Worm (Caenorhabditis elegans) whole organism, L2 larva: Measurements from ENCODE around the gene C09B8.4.

ENCODE experiments used
- F13H6.1 ChIP-seq: sonication (generic microtip); optimal IDR thresholded peaks from 2 replicates; lab custom pipeline; 2016; ENCODE audit warnings: missing genetic modification characterization, missing compliant biosample characterization
- Y55F3AM.14 ChIP-seq: fragments of 200-800 bp; sonication (Bioruptor generic); optimal IDR thresholded peaks from 2 replicates; lab custom pipeline; 2018; ENCODE audit warnings: mild to moderate bottlenecking, missing genetic modification characterization, missing compliant biosample characterization
- alr-1 ChIP-seq: fragments of 150-350 bp; optimal IDR thresholded peaks from 2 replicates; lab custom pipeline; 2014; ENCODE audit warnings: missing biosample characterization, missing genetic modification characterization
- aly-2 ChIP-seq: fragments of 150-350 bp; optimal IDR thresholded peaks from 2 replicates; lab custom pipeline; 2014; ENCODE audit warnings: missing biosample characterization, missing genetic modification characterization
- blmp-1 ChIP-seq: sonication (generic microtip); optimal IDR thresholded peaks from 2 replicates; lab custom pipeline; 2017; ENCODE audit warnings: missing genetic modification characterization, mild to moderate bottlenecking, missing compliant biosample characterization, antibody characterized with exemption, moderate library complexity; ENCODE audit not compliant: insufficient read depth
- ceh-16 ChIP-seq: fragments of 150-350 bp; optimal IDR thresholded peaks from 2 replicates; lab custom pipeline; 2014; ENCODE audit warnings: missing biosample characterization, missing genetic modification characterization
- ceh-82 ChIP-seq: fragments of 150-350 bp; optimal IDR thresholded peaks from 2 replicates; lab custom pipeline; 2014; ENCODE audit warnings: missing biosample characterization, missing genetic modification characterization
- crh-2 ChIP-seq: sonication (generic microtip); optimal IDR thresholded peaks from 2 replicates; lab custom pipeline; 2017; ENCODE audit warnings: missing biosample characterization, missing genetic modification characterization
- dmd-4 ChIP-seq: sonication (generic microtip); optimal IDR thresholded peaks from 2 replicates; lab custom pipeline; 2017; ENCODE audit warnings: missing biosample characterization, missing genetic modification characterization
- elt-1 ChIP-seq: fragments of 150-350 bp; optimal IDR thresholded peaks from 2 replicates; lab custom pipeline; 2014; ENCODE audit warnings: missing biosample characterization, missing genetic modification characterization
- fos-1 ChIP-seq: fragments of 150-350 bp; optimal IDR thresholded peaks from 2 replicates; lab custom pipeline; 2014; ENCODE audit warnings: missing biosample characterization, missing genetic modification characterization
- lin-11 ChIP-seq: fragments of 150-350 bp; sonication (generic microtip); optimal IDR thresholded peaks from 2 replicates; lab custom pipeline; 2014; ENCODE audit warnings: missing biosample characterization, missing genetic modification characterization, inconsistent platforms, mixed read lengths
- lin-13 ChIP-seq: fragments of 150-350 bp; optimal IDR thresholded peaks from 2 replicates; lab custom pipeline; 2014; ENCODE audit warnings: missing biosample characterization, missing genetic modification reagents, missing genetic modification characterization
- mbf-1 ChIP-seq: sonication (generic microtip); optimal IDR thresholded peaks from 2 replicates; lab custom pipeline; 2017; ENCODE audit warnings: missing biosample characterization, missing genetic modification characterization
- mdl-1 ChIP-seq, 2 experiments: fragments of 150-350 bp in 1 of 2; sonication (generic microtip) in 1 of 2; optimal IDR thresholded peaks; 2 replicates each; lab custom pipeline; 2017; ENCODE audit warnings: missing biosample characterization in 2 of 2, missing genetic modification characterization in 2 of 2
- nhr-11 ChIP-seq: fragments of 150-350 bp; optimal IDR thresholded peaks from 2 replicates; lab custom pipeline; 2014; ENCODE audit warnings: missing biosample characterization, missing genetic modification characterization
- nhr-12 ChIP-seq: fragments of 150-350 bp; optimal IDR thresholded peaks from 2 replicates; lab custom pipeline; 2014; ENCODE audit warnings: missing biosample characterization, missing genetic modification characterization
- nhr-129 ChIP-seq: fragments of 150-350 bp; optimal IDR thresholded peaks from 2 replicates; lab custom pipeline; 2014; ENCODE audit warnings: missing biosample characterization, missing genetic modification characterization
- nhr-21 ChIP-seq: fragments of 150-350 bp; optimal IDR thresholded peaks from 2 replicates; lab custom pipeline; 2014; ENCODE audit warnings: missing biosample characterization, missing genetic modification characterization
- nhr-23 ChIP-seq: fragments of 150-350 bp; optimal IDR thresholded peaks from 2 replicates; lab custom pipeline; 2014; ENCODE audit warnings: missing biosample characterization, missing genetic modification reagents, missing genetic modification characterization
- nhr-25 ChIP-seq: fragments of 150-350 bp; sonication (generic microtip); optimal IDR thresholded peaks from 3 replicates; lab custom pipeline; 2014; ENCODE audit warnings: missing biosample characterization, missing genetic modification characterization
- nhr-6 ChIP-seq: fragments of 150-350 bp; optimal IDR thresholded peaks from 2 replicates; lab custom pipeline; 2014; ENCODE audit warnings: missing biosample characterization, missing genetic modification characterization
- nhr-77 ChIP-seq: fragments of 150-350 bp; optimal IDR thresholded peaks from 2 replicates; lab custom pipeline; 2014; ENCODE audit warnings: missing biosample characterization, missing genetic modification characterization
- sem-4 ChIP-seq: fragments of 150-350 bp; optimal IDR thresholded peaks from 2 replicates; lab custom pipeline; 2014; ENCODE audit warnings: missing biosample characterization, missing genetic modification reagents, missing genetic modification characterization
- skn-1 ChIP-seq: sonication (generic microtip); optimal IDR thresholded peaks from 2 replicates; lab custom pipeline; 2017; ENCODE audit warnings: missing biosample characterization, missing genetic modification characterization
- sma-9 ChIP-seq, 2 experiments: fragments of 150-350 bp in 1 of 2; sonication (generic microtip) in 1 of 2; optimal IDR thresholded peaks; 2 replicates each; lab custom pipeline; 2014 to 2016; ENCODE audit warnings: missing genetic modification characterization in 2 of 2, mild to moderate bottlenecking in 1 of 2, missing biosample characterization in 1 of 2, missing compliant biosample characterization in 1 of 2, missing genetic modification reagents in 1 of 2, moderate library complexity in 1 of 2
- unc-55 ChIP-seq: fragments of 150-350 bp; sonication (generic microtip); optimal IDR thresholded peaks from 3 replicates; lab custom pipeline; 2014; ENCODE audit warnings: missing biosample characterization, missing genetic modification reagents, missing genetic modification characterization
- unc-62 ChIP-seq: fragments of 150-350 bp; optimal IDR thresholded peaks from 2 replicates; lab custom pipeline; 2014; ENCODE audit warnings: missing biosample characterization, missing genetic modification reagents, missing genetic modification characterization
- ztf-1 ChIP-seq: fragments of 200-800 bp; sonication (Bioruptor generic); conservative IDR thresholded peaks from 2 replicates; pipeline ENCODE4 v1.3.6; 2022; ENCODE audit warnings: missing genetic modification characterization, missing compliant biosample characterization
- ztf-11 ChIP-seq: sonication (generic microtip); optimal IDR thresholded peaks from 2 replicates; lab custom pipeline; 2017; ENCODE audit warnings: missing biosample characterization, missing genetic modification characterization
- ztf-4 ChIP-seq: fragments of 150-350 bp; optimal IDR thresholded peaks from 2 replicates; lab custom pipeline; 2014; ENCODE audit warnings: missing biosample characterization, missing genetic modification characterization

C09B8.4 gene

DNA sequence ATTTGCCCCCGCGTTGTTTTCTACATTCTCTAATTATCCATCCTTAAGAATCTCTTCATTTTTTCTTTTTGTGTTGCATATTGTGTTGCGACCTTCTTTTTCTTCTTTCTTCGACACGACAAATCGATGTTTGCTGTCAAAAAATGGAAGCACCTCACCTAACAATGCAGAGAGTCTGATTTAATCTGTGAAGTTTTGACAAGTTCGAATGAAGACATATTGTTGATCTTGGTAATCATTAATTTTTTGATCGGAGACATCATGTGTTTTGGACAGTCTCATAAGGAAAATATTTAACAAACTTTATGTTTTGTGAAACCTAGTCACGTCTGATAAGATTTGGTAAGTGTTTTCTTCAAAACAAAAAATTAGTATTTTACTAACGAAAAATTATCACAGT is 9.3 kb upstream of the C09B8.4 start:
- TF ChIP-seq nhr-25 (tag; lab: Kevin White, UChicago) (peak; percentile 5), nhr-129 (tag; lab: Kevin White, UChicago) (no peak), ceh-16 (tag; lab: Kevin White, UChicago) (peak; percentile 49)

- TF ChIP-seq nhr-77 (tag; lab: Kevin White, UChicago) (no peak), blmp-1 (tag; lab: Kevin White, UChicago) (peak; percentile 92)
Observed at ce11 chrX:6026732-6027528, 7.2 kb upstream of the C09B8.4 start.

DNA sequence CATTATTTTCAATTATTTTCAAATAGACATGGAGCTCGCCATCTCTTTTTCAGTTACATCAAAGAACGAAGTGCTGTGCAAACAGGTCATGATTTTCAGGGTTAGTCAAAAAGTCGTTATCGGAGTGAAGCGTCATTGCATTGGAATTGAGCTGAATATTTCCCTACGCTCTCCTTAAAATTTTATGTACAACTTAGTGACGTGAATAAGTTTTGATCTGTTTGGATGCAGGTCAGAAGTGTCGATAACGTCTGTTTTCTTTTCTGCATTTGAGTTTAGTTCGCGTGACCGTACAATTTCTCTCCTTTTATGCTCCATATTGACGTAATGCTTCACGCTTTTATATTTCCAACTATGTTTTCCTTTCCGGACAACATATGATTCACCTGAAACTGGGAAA is 5.2 kb upstream of the C09B8.4 start:
- TF ChIP-seq crh-2 (tag; lab: Kevin White, UChicago) (peak; percentile 52), skn-1 (tag; lab: Kevin White, UChicago) (no peak), sma-9 (GFP tag; optimal IDR thresholded peaks at IDR 0.05; lab: Kevin White, UChicago) (peak; percentile 60), sma-9 (tag; optimal IDR thresholded peaks at IDR 0.05; lab: Kevin White, UChicago) (no peak), fos-1 (tag; lab: Kevin White, UChicago) (peak; percentile 83), F13H6.1 (tag; lab: Kevin White, UChicago) (peak; percentile 10), elt-1 (tag; lab: Kevin White, UChicago) (no peak), nhr-129 (tag; lab: Kevin White, UChicago) (peak; percentile 14), Y55F3AM.14 (GFP tag; lab: Kevin White, UChicago) (no peak), nhr-23 (tag; lab: Kevin White, UChicago) (no peak), mdl-1 (tag; optimal IDR thresholded peaks at IDR 0.05; lab: Kevin White, UChicago) (no peak), ceh-82 (tag; lab: Kevin White, UChicago) (no peak), ztf-1 (no peak), unc-55 (no peak), lin-13 (GFP tag; lab: Kevin White, UChicago) (no peak), nhr-77 (tag; lab: Kevin White, UChicago) (no peak), nhr-6 (tag; lab: Kevin White, UChicago) (no peak), ztf-11 (tag; lab: Kevin White, UChicago) (no peak), mbf-1 (no peak)

DNA sequence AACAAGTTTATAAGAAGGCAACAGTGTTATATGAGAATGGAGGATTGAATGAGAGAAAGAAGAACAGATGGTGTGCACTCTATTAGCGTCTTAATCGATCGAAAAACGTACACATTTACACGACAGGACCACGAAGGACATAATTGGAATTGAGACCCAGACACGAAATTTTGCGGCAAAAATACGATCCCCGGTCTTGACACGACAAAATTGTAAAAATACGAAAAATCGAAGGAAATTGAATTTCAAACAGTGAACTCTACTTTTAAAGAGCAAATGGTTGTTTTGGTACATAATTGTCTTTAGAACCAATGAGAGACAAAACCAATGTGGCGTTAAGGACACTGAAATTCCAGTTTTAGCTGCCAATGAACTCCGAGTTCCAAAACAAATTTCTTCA is 2.7 kb upstream of the C09B8.4 start, which contains the start of gene lelo-3:
Gene lelo-3, minus strand, starts transcription at position 101 of the 400 bp plus-strand sequence.
- TF ChIP-seq aly-2 (tag; lab: Kevin White, UChicago) (no peak), dmd-4 (tag; lab: Kevin White, UChicago) (no peak), sem-4 (tag; lab: Kevin White, UChicago) (no peak), fos-1 (tag; lab: Kevin White, UChicago) (no peak), unc-62 (no peak), alr-1 (tag; lab: Kevin White, UChicago) (no peak), nhr-11 (tag; lab: Kevin White, UChicago) (no peak), sma-9 (GFP tag; optimal IDR thresholded peaks at IDR 0.05; lab: Kevin White, UChicago) (no peak), sma-9 (tag; optimal IDR thresholded peaks at IDR 0.05; lab: Kevin White, UChicago) (no peak), unc-55 (no peak)
- TF ChIP-seq, all 48 proteins: peak for 0

- TF ChIP-seq dmd-4 (tag; lab: Kevin White, UChicago) (no peak), ztf-11 (tag; lab: Kevin White, UChicago) (no peak), elt-1 (tag; lab: Kevin White, UChicago) (no peak), ztf-4 (no peak), F13H6.1 (tag; lab: Kevin White, UChicago) (no peak), sem-4 (tag; lab: Kevin White, UChicago) (no peak), unc-62 (no peak), nhr-23 (tag; lab: Kevin White, UChicago) (no peak), nhr-11 (tag; lab: Kevin White, UChicago) (no peak), mbf-1 (no peak), aly-2 (tag; lab: Kevin White, UChicago) (no peak), nhr-21 (tag; lab: Kevin White, UChicago) (no peak), nhr-6 (tag; lab: Kevin White, UChicago) (no peak), nhr-12 (tag; lab: Kevin White, UChicago) (no peak), lin-13 (GFP tag; lab: Kevin White, UChicago) (no peak), skn-1 (tag; lab: Kevin White, UChicago) (no peak), lin-11 (tag; lab: Kevin White, UChicago) (no peak)
Observed at ce11 chrX:6020782-6021181, 1.0 kb upstream of the C09B8.4 start.
